Worm (Caenorhabditis elegans): ENCODE results near the gene T04C12.9.

T04C12.9 gene

DNA sequence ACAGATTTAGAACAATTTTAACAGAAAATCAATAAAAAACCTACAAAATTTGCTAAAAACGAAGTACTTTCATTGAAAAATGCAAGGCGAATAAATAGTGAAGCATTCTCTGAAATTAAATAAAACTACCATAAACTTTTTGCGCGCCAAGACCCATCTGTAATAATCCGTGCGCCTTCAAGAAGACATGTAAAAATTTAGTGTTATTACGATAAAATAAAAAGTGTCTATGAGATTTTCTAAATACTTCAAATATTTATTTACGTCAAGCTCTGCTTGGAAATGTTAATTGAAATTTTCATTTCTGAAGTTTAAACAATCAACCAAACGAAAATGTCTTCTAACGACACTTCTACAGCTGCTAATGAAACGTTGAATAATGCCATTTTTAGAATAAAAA is 23.0 kb downstream of the T04C12.9 start, which contains the start of gene C45B11.9:
TSS of gene C45B11.9 (plus strand) at position 301 of the 400 bp plus-strand sequence.
- TF ChIP-seq lsy-2 (tag; optimal IDR thresholded peaks at IDR 0.05) (no peak), unc-62 (GFP tag; optimal IDR thresholded peaks at IDR 0.05) (no peak), bed-3 (GFP tag; optimal IDR thresholded peaks at IDR 0.05) (no peak)

DNA sequence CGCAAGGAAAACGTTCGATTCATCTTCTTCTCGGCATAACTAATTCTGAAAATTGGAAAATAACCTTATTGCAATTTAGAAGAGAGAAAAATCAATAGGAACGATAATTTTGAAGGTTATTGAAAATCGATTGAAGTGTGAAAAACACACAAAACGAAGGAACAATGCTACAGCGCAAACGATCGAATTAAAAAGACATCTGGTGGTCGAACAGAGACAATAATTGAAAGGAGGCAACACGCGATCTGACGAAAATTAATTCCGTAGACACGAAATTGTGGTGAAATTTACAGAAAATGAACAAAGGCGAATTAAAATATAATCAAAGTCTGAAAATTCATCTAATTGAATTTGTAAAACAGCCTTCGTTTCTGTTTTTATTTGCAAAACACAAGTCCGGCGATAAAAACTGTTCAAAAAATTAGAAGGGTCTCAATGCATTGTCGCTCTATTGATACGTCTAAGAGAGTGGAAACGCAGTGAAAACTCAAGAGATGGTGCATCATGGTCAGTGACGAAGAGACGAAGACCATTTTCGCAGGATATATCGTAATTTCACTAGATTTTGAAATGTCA is 23.5 kb downstream of the T04C12.9 start, which contains the start of gene pak-2:
TSS of gene pak-2 (minus strand) at position 51 of the 576 bp plus-strand sequence.
- TF ChIP-seq mep-1 (tag; optimal IDR thresholded peaks at IDR 0.05) (peak; percentile 67), unc-62 (GFP tag; optimal IDR thresholded peaks at IDR 0.05) (peak; percentile 61), zip-8 (tag; optimal IDR thresholded peaks at IDR 0.05) (no peak), lin-13 (tag; optimal IDR thresholded peaks at IDR 0.05) (peak; percentile 15), mls-2 (tag; optimal IDR thresholded peaks at IDR 0.05) (peak; percentile 82), drap-1 (GFP tag; optimal IDR thresholded peaks at IDR 0.05) (peak; percentile 64), ham-2 (GFP tag; optimal IDR thresholded peaks at IDR 0.05) (no peak), nhr-2 (tag; optimal IDR thresholded peaks at IDR 0.05) (peak; percentile 58), ceh-83 (GFP tag; optimal IDR thresholded peaks at IDR 0.05) (peak; percentile 77), sptf-1 (tag; optimal IDR thresholded peaks at IDR 0.05) (peak; percentile 87), ces-1 (GFP tag; optimal IDR thresholded peaks at IDR 0.05) (peak; percentile 93), lin-32 (GFP tag; optimal IDR thresholded peaks at IDR 0.05) (peak; percentile 62), sem-2 (GFP tag; optimal IDR thresholded peaks at IDR 0.05) (peak; percentile 13), ceh-39 (tag; optimal IDR thresholded peaks at IDR 0.05) (peak; percentile 73), lsy-2 (tag; optimal IDR thresholded peaks at IDR 0.05) (peak; percentile 71), unc-39 (tag; optimal IDR thresholded peaks at IDR 0.05) (no peak), cnd-1 (tag; optimal IDR thresholded peaks at IDR 0.05) (peak; percentile 76), nhr-237 (tag; optimal IDR thresholded peaks at IDR 0.05) (peak; percentile 94), elt-3 (tag; optimal IDR thresholded peaks at IDR 0.05) (no peak), ceh-43 (GFP tag; optimal IDR thresholded peaks at IDR 0.05) (no peak)

DNA sequence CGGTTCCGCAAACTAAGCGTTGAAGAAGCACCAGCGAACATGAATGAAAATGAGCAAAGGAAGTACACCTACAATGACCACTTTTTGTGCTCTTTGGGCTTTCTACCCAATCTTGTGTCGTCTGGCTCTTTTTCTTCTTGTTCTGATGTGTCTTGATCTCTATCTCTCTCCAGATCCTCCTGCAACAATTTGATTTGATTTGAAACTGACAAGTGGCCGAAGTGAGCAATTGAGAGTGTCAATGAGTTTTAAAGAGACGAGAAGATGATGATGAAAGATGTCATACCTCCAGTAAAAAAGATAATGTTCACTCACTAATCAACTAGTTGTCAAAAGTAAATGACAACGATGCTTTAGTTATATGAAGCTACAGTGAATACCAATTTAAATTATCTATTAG is 28.3 kb downstream of the T04C12.9 start, which contains the start of gene pptr-2:
TSS of gene pptr-2 (minus strand) at position 184 of the 400 bp plus-strand sequence.
- TF ChIP-seq bed-3 (GFP tag; optimal IDR thresholded peaks at IDR 0.05) (no peak), unc-120 (tag; optimal IDR thresholded peaks at IDR 0.05; ENCODE audit: poor library complexity, severe bottlenecking) (peak; percentile 50), cnd-1 (tag; optimal IDR thresholded peaks at IDR 0.05) (no peak), lsy-2 (tag; optimal IDR thresholded peaks at IDR 0.05) (no peak), unc-62 (GFP tag; optimal IDR thresholded peaks at IDR 0.05) (peak; percentile 97), hlh-1 (tag; optimal IDR thresholded peaks at IDR 0.05) (peak; percentile 6), ces-1 (GFP tag; optimal IDR thresholded peaks at IDR 0.05) (peak; percentile 3)

ce11 chrV:11033241-11033640 is 29.8 kb downstream of the T04C12.9 start:
- TF ChIP-seq ces-1 (GFP tag; optimal IDR thresholded peaks at IDR 0.05) (no peak), cnd-1 (tag; optimal IDR thresholded peaks at IDR 0.05) (no peak)

DNA sequence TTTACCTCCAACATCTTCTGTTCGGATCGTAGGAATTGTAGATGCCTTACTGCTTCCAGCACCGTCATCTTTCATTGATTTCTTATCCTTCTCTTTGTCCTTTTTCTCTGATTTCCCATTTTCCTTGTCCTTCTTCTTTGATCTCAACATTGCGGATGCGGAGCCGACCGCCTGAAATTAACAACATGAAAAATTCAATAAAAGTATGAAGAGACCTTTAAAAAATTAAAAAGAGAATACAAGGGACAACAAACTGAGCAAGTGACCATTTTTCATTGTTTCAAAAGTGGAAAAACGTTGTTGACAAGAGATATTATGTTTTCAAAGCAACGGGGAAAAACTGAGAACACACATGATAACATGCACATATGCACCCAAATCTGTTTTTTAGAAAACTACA is 32.3 kb downstream of the T04C12.9 start:
- TF ChIP-seq lin-13 (tag; optimal IDR thresholded peaks at IDR 0.05), result no peak
- TF ChIP-seq pha-4 (tag; optimal IDR thresholded peaks at IDR 0.05), result no peak
- TF ChIP-seq mls-2 (tag; optimal IDR thresholded peaks at IDR 0.05), result no peak
- no peak for TF ChIP-seq M03D4.4 (tag; optimal IDR thresholded peaks at IDR 0.05)

- TF ChIP-seq drap-1 (GFP tag; optimal IDR thresholded peaks at IDR 0.05) (no peak), nhr-28 (tag; optimal IDR thresholded peaks at IDR 0.05) (no peak), ceh-39 (tag; optimal IDR thresholded peaks at IDR 0.05) (no peak), nhr-76 (tag; optimal IDR thresholded peaks at IDR 0.05) (no peak), blmp-1 (tag; optimal IDR thresholded peaks at IDR 0.05) (no peak), nhr-12 (tag; optimal IDR thresholded peaks at IDR 0.05) (no peak), lin-13 (tag; optimal IDR thresholded peaks at IDR 0.05) (no peak), nhr-2 (tag; optimal IDR thresholded peaks at IDR 0.05) (no peak), snpc-4 (tag; optimal IDR thresholded peaks at IDR 0.05) (no peak), mab-5 (tag; optimal IDR thresholded peaks at IDR 0.05) (no peak), mls-2 (tag; optimal IDR thresholded peaks at IDR 0.05) (no peak), unc-39 (tag; optimal IDR thresholded peaks at IDR 0.05) (no peak), unc-120 (tag; optimal IDR thresholded peaks at IDR 0.05; ENCODE audit: poor library complexity, severe bottlenecking) (no peak), tbx-8 (GFP tag; optimal IDR thresholded peaks at IDR 0.05) (no peak), cnd-1 (tag; optimal IDR thresholded peaks at IDR 0.05) (peak; percentile 32), hlh-1 (tag; optimal IDR thresholded peaks at IDR 0.05) (peak; percentile 3), elt-1 (tag; optimal IDR thresholded peaks at IDR 0.05; ENCODE audit: borderline replicate concordance, insufficient read depth) (no peak), mep-1 (tag; optimal IDR thresholded peaks at IDR 0.05) (no peak), sptf-1 (tag; optimal IDR thresholded peaks at IDR 0.05) (peak; percentile 66), ceh-83 (GFP tag; optimal IDR thresholded peaks at IDR 0.05) (no peak), M03D4.4 (tag; optimal IDR thresholded peaks at IDR 0.05) (no peak), bed-3 (GFP tag; optimal IDR thresholded peaks at IDR 0.05) (no peak), nhr-237 (tag; optimal IDR thresholded peaks at IDR 0.05) (peak; percentile 49), lsy-2 (tag; optimal IDR thresholded peaks at IDR 0.05) (peak; percentile 16), lin-32 (GFP tag; optimal IDR thresholded peaks at IDR 0.05) (peak; percentile 4), sem-2 (GFP tag; optimal IDR thresholded peaks at IDR 0.05) (no peak), zip-8 (tag; optimal IDR thresholded peaks at IDR 0.05) (no peak), ham-2 (GFP tag; optimal IDR thresholded peaks at IDR 0.05) (no peak), ces-1 (GFP tag; optimal IDR thresholded peaks at IDR 0.05) (peak; percentile 25), ztf-11 (tag; optimal IDR thresholded peaks at IDR 0.05) (no peak), elt-3 (tag; optimal IDR thresholded peaks at IDR 0.05) (no peak), flh-1 (GFP tag; optimal IDR thresholded peaks at IDR 0.05) (no peak), pha-4 (tag; optimal IDR thresholded peaks at IDR 0.05) (no peak)
Measured at ce11 chrV:11029309-11029708, 33.7 kb downstream of the T04C12.9 start.
